Fruit fly (Drosophila melanogaster) whole organism, prepupa: Measurements from ENCODE around the gene CG6163.

Experiments used
- Blimp-1 ChIP-seq: fragments of 200-800 bp; sonication (Bioruptor generic); optimal IDR thresholded peaks from 3 replicates; lab custom pipeline; 2017; ENCODE audit warnings: missing biosample characterization, missing genetic modification characterization, mild to moderate bottlenecking, moderate library complexity, missing genetic modification reagents
- CG10631 ChIP-seq: fragments of 200-800 bp; sonication (Bioruptor generic); optimal IDR thresholded peaks from 2 replicates; lab custom pipeline; 2016; ENCODE audit warnings: missing biosample characterization, missing genetic modification characterization
- CG10669 ChIP-seq: fragments of 200-800 bp; sonication (Bioruptor generic); optimal IDR thresholded peaks from 3 replicates; lab custom pipeline; 2018; ENCODE audit warnings: missing biosample characterization, mild to moderate bottlenecking, missing genetic modification characterization, moderate library complexity
- CG11294 ChIP-seq: fragments of 200-800 bp; sonication (Bioruptor generic); IDR thresholded peaks from 2 replicates; pipeline ENCODE4 v1.3.6; 2022; ENCODE audit warnings: missing biosample characterization, missing genetic modification characterization
- CG11762 ChIP-seq: fragments of 200-800 bp; sonication (Bioruptor generic); optimal IDR thresholded peaks from 3 replicates; lab custom pipeline; 2016; ENCODE audit warnings: missing biosample characterization, missing genetic modification characterization; ENCODE audit not compliant: insufficient read depth
- CG11902 ChIP-seq: fragments of 200-800 bp; sonication (Bioruptor generic); optimal IDR thresholded peaks from 3 replicates; lab custom pipeline; 2016; ENCODE audit warnings: missing biosample characterization, missing genetic modification characterization
- CG15336 ChIP-seq: fragments of 200-800 bp; sonication (Bioruptor generic); IDR thresholded peaks from 2 replicates; pipeline ENCODE4 v1.3.6; 2022; ENCODE audit warnings: missing biosample characterization, missing genetic modification characterization
- CG16779 ChIP-seq: fragments of 200-800 bp; sonication (Bioruptor generic); optimal IDR thresholded peaks from 3 replicates; lab custom pipeline; 2017; ENCODE audit warnings: missing biosample characterization, mild to moderate bottlenecking, missing genetic modification characterization
- CG34406 ChIP-seq: fragments of 200-800 bp; sonication (Bioruptor generic); optimal IDR thresholded peaks from 3 replicates; lab custom pipeline; 2016; ENCODE audit warnings: missing biosample characterization, missing genetic modification characterization
- CG3919 ChIP-seq: fragments of 200-800 bp; sonication (Bioruptor generic); optimal IDR thresholded peaks from 3 replicates; lab custom pipeline; 2016; ENCODE audit warnings: missing biosample characterization, missing genetic modification characterization
- CG6163 ChIP-seq: fragments of 200-800 bp; sonication (Bioruptor generic); IDR thresholded peaks from 3 replicates; pipeline ENCODE4 v1.3.6; 2022; ENCODE audit warnings: missing biosample characterization, missing genetic modification characterization
- CG6276 ChIP-seq: fragments of 200-800 bp; sonication (Bioruptor generic); optimal IDR thresholded peaks from 2 replicates; lab custom pipeline; 2017; ENCODE audit warnings: missing biosample characterization, mild to moderate bottlenecking, missing genetic modification characterization
- CG6792 ChIP-seq: fragments of 200-800 bp; sonication (Bioruptor generic); optimal IDR thresholded peaks from 3 replicates; lab custom pipeline; 2016; ENCODE audit warnings: missing biosample characterization, missing genetic modification characterization
- CG6808 ChIP-seq: fragments of 200-800 bp; sonication (Bioruptor generic); optimal IDR thresholded peaks from 3 replicates; lab custom pipeline; 2017; ENCODE audit warnings: missing biosample characterization, missing genetic modification characterization, mild to moderate bottlenecking, moderate library complexity, missing genetic modification reagents
- CG6854 ChIP-seq: fragments of 200-800 bp; sonication (Bioruptor generic); optimal IDR thresholded peaks from 2 replicates; lab custom pipeline; 2017; ENCODE audit warnings: missing biosample characterization, mild to moderate bottlenecking, missing genetic modification characterization
- CG7368 ChIP-seq: fragments of 200-800 bp; sonication (Bioruptor generic); optimal IDR thresholded peaks from 3 replicates; lab custom pipeline; 2016; ENCODE audit warnings: missing biosample characterization, missing genetic modification characterization
- CG8119 ChIP-seq: fragments of 200-800 bp; sonication (Bioruptor generic); IDR thresholded peaks from 3 replicates; pipeline ENCODE4 v1.3.6; 2022; ENCODE audit warnings: missing biosample characterization, missing genetic modification characterization
- CG8319 ChIP-seq: fragments of 200-800 bp; sonication (Bioruptor generic); optimal IDR thresholded peaks from 3 replicates; lab custom pipeline; 2016; ENCODE audit warnings: missing biosample characterization, missing genetic modification characterization
- CG8632 ChIP-seq: fragments of 200-800 bp; sonication (Bioruptor generic); optimal IDR thresholded peaks from 3 replicates; lab custom pipeline; 2016; ENCODE audit warnings: missing biosample characterization, missing genetic modification characterization
- CG9139 ChIP-seq: fragments of 200-800 bp; sonication (Bioruptor generic); optimal IDR thresholded peaks from 3 replicates; lab custom pipeline; 2017; ENCODE audit warnings: missing biosample characterization, mild to moderate bottlenecking, missing genetic modification characterization
- Eip75B ChIP-seq: fragments of 200-800 bp; sonication (Bioruptor generic); optimal IDR thresholded peaks from 3 replicates; lab custom pipeline; 2016; ENCODE audit warnings: missing biosample characterization, missing genetic modification characterization
- Eip78C ChIP-seq: fragments of 200-800 bp; sonication (Bioruptor generic); peaks from one replicate; lab custom pipeline; 2016; ENCODE audit warnings: missing biosample characterization, missing genetic modification characterization
- Eip93F ChIP-seq: fragments of 200-800 bp; sonication (Bioruptor generic); optimal IDR thresholded peaks from 2 replicates; lab custom pipeline; 2016; ENCODE audit warnings: missing biosample characterization, mild to moderate bottlenecking, missing genetic modification characterization
- Ets21C ChIP-seq: fragments of 200-800 bp; sonication (Bioruptor generic); optimal IDR thresholded peaks from 3 replicates; lab custom pipeline; 2016; ENCODE audit warnings: missing biosample characterization, missing genetic modification characterization
- Ets96B ChIP-seq: fragments of 200-800 bp; optimal IDR thresholded peaks from 2 replicates; lab custom pipeline; 2019; ENCODE audit warnings: missing biosample characterization, mild to moderate bottlenecking, missing genetic modification characterization, moderate library complexity
- Gug ChIP-seq: fragments of 200-800 bp; sonication (Bioruptor generic); IDR thresholded peaks from 2 replicates; pipeline ENCODE4 v1.3.6; 2022; ENCODE audit warnings: missing biosample characterization, missing genetic modification characterization
- Hr38 ChIP-seq: sonication (Bioruptor generic); optimal IDR thresholded peaks from 2 replicates; lab custom pipeline; 2016; ENCODE audit warnings: missing biosample characterization, missing genetic modification characterization
- Hr39 ChIP-seq: fragments of 200-800 bp; sonication (Bioruptor generic); optimal IDR thresholded peaks from 2 replicates; lab custom pipeline; 2016; ENCODE audit warnings: missing biosample characterization, missing genetic modification characterization
- Lpt ChIP-seq: fragments of 200-800 bp; sonication (Bioruptor generic); optimal IDR thresholded peaks from 3 replicates; lab custom pipeline; 2016; ENCODE audit warnings: missing biosample characterization, missing genetic modification characterization
- Met ChIP-seq: fragments of 200-800 bp; sonication (Bioruptor generic); optimal IDR thresholded peaks from 3 replicates; lab custom pipeline; 2016; ENCODE audit warnings: missing biosample characterization, missing genetic modification characterization
- OdsH ChIP-seq: fragments of 200-800 bp; sonication (Bioruptor generic); optimal IDR thresholded peaks from 3 replicates; lab custom pipeline; 2016; ENCODE audit warnings: missing biosample characterization, missing genetic modification characterization
- Smox ChIP-seq: fragments of 200-800 bp; sonication (Bioruptor generic); optimal IDR thresholded peaks from 3 replicates; lab custom pipeline; 2016; ENCODE audit warnings: missing biosample characterization, missing genetic modification characterization
- Sox102F ChIP-seq: fragments of 200-800 bp; sonication (Bioruptor generic); optimal IDR thresholded peaks from 2 replicates; lab custom pipeline; 2016; ENCODE audit warnings: missing biosample characterization, mild to moderate bottlenecking, missing genetic modification characterization
- Sox14 ChIP-seq: fragments of 200-800 bp; sonication (Bioruptor generic); optimal IDR thresholded peaks from 3 replicates; lab custom pipeline; 2016; ENCODE audit warnings: missing biosample characterization, missing genetic modification characterization
- Sox15 ChIP-seq: fragments of 200-800 bp; sonication (Bioruptor generic); optimal IDR thresholded peaks from 3 replicates; lab custom pipeline; 2016; ENCODE audit warnings: missing biosample characterization, missing genetic modification characterization
- achi ChIP-seq: fragments of 200-800 bp; sonication (Bioruptor generic); optimal IDR thresholded peaks from 3 replicates; lab custom pipeline; 2016; ENCODE audit warnings: missing biosample characterization, missing genetic modification characterization
- acj6 ChIP-seq: fragments of 200-800 bp; sonication (Bioruptor generic); optimal IDR thresholded peaks from 3 replicates; lab custom pipeline; 2016; ENCODE audit warnings: missing biosample characterization, missing genetic modification characterization
- dsx ChIP-seq: fragments of 200-800 bp; optimal IDR thresholded peaks from 3 replicates; lab custom pipeline; 2019; ENCODE audit warnings: missing biosample characterization, mild to moderate bottlenecking, missing genetic modification characterization, moderate library complexity; ENCODE audit not compliant: poor library complexity, severe bottlenecking
- eg ChIP-seq: fragments of 200-800 bp; sonication (Bioruptor generic); IDR thresholded peaks from 3 replicates; pipeline ENCODE4 v1.3.6; 2022; ENCODE audit warnings: missing biosample characterization, missing genetic modification characterization
- esn ChIP-seq: fragments of 200-800 bp; sonication (Bioruptor generic); optimal IDR thresholded peaks from 2 replicates; lab custom pipeline; 2016; ENCODE audit warnings: missing biosample characterization, mild to moderate bottlenecking, missing genetic modification characterization, moderate library complexity
- fd85E ChIP-seq: fragments of 200-800 bp; sonication (Bioruptor generic); optimal IDR thresholded peaks from 3 replicates; lab custom pipeline; 2016; ENCODE audit warnings: missing biosample characterization, missing genetic modification characterization
- fkh ChIP-seq: fragments of 200-800 bp; sonication (Bioruptor generic); optimal IDR thresholded peaks from 3 replicates; lab custom pipeline; 2017; ENCODE audit warnings: missing biosample characterization, mild to moderate bottlenecking, missing genetic modification characterization, moderate library complexity
- net ChIP-seq: fragments of 200-800 bp; sonication (Bioruptor generic); optimal IDR thresholded peaks from 3 replicates; lab custom pipeline; 2016; ENCODE audit warnings: missing biosample characterization, missing genetic modification characterization
- pdm3 ChIP-seq: fragments of 200-800 bp; sonication (Bioruptor generic); optimal IDR thresholded peaks from 3 replicates; lab custom pipeline; 2016; ENCODE audit warnings: missing biosample characterization, missing genetic modification characterization
- salr ChIP-seq, 2 experiments: fragments of 200-800 bp; sonication (Bioruptor generic); optimal IDR thresholded peaks; 3 replicates each; lab custom pipeline; 2016 to 2018; ENCODE audit warnings: missing biosample characterization in 2 of 2, missing genetic modification characterization in 2 of 2, mild to moderate bottlenecking in 1 of 2
- ss ChIP-seq, 2 experiments: fragments of 200-800 bp; sonication (Bioruptor generic); optimal IDR thresholded peaks; 2 replicates in 1 of 2; 3 replicates in 1 of 2; lab custom pipeline; 2017 to 2018; ENCODE audit warnings: mild to moderate bottlenecking in 2 of 2, missing biosample characterization in 2 of 2, missing genetic modification characterization in 2 of 2, moderate library complexity in 1 of 2
- svp ChIP-seq: fragments of 200-800 bp; sonication (Bioruptor generic); peaks from one replicate; lab custom pipeline; 2016; ENCODE audit warnings: missing biosample characterization, missing genetic modification characterization
- topi ChIP-seq: fragments of 200-800 bp; sonication (Bioruptor generic); optimal IDR thresholded peaks from 3 replicates; lab custom pipeline; 2016; ENCODE audit warnings: missing biosample characterization, missing genetic modification characterization
- vri ChIP-seq: fragments of 200-800 bp; sonication (Bioruptor generic); optimal IDR thresholded peaks from 3 replicates; lab custom pipeline; 2016; ENCODE audit warnings: missing biosample characterization, mild to moderate bottlenecking, missing genetic modification characterization

Gene CG6163

DNA sequence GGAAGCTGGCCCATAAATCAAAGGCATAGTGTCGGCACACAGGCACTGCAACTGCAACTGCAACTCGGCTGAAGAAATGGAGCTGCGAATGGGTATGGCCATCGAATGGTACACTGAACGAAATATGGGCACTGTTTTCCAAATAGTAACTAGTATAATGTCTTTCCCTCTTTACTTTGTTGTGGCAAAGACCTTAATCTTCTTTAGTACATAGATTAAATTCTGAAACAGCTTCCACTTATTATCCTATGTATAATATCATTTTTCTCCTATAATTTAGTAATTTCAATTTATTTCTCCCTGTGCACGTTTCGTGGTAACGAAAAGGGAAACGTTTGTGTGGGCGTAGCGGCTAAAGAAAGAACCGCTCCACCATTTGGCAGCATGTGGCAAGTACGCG, 10.6 kb upstream of the CG6163 start (continued):
- peak; percentile 68 for TF ChIP-seq dsx (GFP tag; lab: Kevin White, UChicago)
- peak; percentile 46 for TF ChIP-seq topi (GFP tag; lab: Kevin White, UChicago)
- TF ChIP-seq CG8319 (GFP tag; lab: Kevin White, UChicago), result no peak
- TF ChIP-seq Smox (GFP tag; lab: Kevin White, UChicago), result peak; percentile 46
- TF ChIP-seq eg (GFP tag; lab: Robert Waterston, UW), result peak; percentile 54
- TF ChIP-seq Sox102F, result peak; percentile 37
- TF ChIP-seq CG6792 (GFP tag; lab: Kevin White, UChicago), result peak; percentile 27
- TF ChIP-seq Ets21C, result peak; percentile 48
- no peak for TF ChIP-seq CG11902 (GFP tag; lab: Kevin White, UChicago)
- peak; percentile 62 for TF ChIP-seq OdsH
- peak; percentile 6 for TF ChIP-seq fkh (GFP tag; lab: Kevin White, UChicago)
- TF ChIP-seq Met, result peak; percentile 63
- TF ChIP-seq CG9139 (GFP tag; lab: Kevin White, UChicago), result no peak
- TF ChIP-seq CG34406 (GFP tag; lab: Kevin White, UChicago), result peak; percentile 55
- TF ChIP-seq Lpt (GFP tag; lab: Kevin White, UChicago), result peak; percentile 41
- TF ChIP-seq Gug (GFP tag; lab: Robert Waterston, UW), result peak; percentile 41; the same call in 1 of the 2 replicates
- peak; percentile 68 for TF ChIP-seq CG3919 (GFP tag; lab: Kevin White, UChicago)
- peak; percentile 59 to 62 for TF ChIP-seq ss (GFP tag; optimal IDR thresholded peaks at IDR 0.05; lab: Kevin White, UChicago)
- TF ChIP-seq CG10669 (GFP tag; lab: Kevin White, UChicago), result peak; percentile 14
- TF ChIP-seq esn (GFP tag; lab: Kevin White, UChicago), result peak; percentile 65
- TF ChIP-seq CG7368, result no peak
- TF ChIP-seq CG10631 (GFP tag; lab: Kevin White, UChicago), result peak; percentile 72
- TF ChIP-seq salr (GFP tag; optimal IDR thresholded peaks at IDR 0.05; lab: Kevin White, UChicago), result peak in 1 of 2 experiments; percentile 62
- TF ChIP-seq CG8632 (GFP tag; lab: Kevin White, UChicago), result peak; percentile 38
- peak; percentile 59 for TF ChIP-seq CG15336 (GFP tag; lab: Robert Waterston, UW)
- peak; percentile 62 for TF ChIP-seq pdm3
- TF ChIP-seq Eip75B, result peak; percentile 50
- TF ChIP-seq Eip78C (GFP tag; lab: Kevin White, UChicago), result peak; percentile 88
- TF ChIP-seq Sox15, result peak; percentile 3
- no peak for TF ChIP-seq Hr38 (GFP tag; lab: Kevin White, UChicago)
- 0 out of 2 replicates have a peak, but pooled peaks have one; percentile 12 for TF ChIP-seq CG11294
- TF ChIP-seq achi, result peak; percentile 68
- TF ChIP-seq CG11762, result peak; percentile 48
- peak; percentile 81 for TF ChIP-seq svp (GFP tag; lab: Kevin White, UChicago)

DNA sequence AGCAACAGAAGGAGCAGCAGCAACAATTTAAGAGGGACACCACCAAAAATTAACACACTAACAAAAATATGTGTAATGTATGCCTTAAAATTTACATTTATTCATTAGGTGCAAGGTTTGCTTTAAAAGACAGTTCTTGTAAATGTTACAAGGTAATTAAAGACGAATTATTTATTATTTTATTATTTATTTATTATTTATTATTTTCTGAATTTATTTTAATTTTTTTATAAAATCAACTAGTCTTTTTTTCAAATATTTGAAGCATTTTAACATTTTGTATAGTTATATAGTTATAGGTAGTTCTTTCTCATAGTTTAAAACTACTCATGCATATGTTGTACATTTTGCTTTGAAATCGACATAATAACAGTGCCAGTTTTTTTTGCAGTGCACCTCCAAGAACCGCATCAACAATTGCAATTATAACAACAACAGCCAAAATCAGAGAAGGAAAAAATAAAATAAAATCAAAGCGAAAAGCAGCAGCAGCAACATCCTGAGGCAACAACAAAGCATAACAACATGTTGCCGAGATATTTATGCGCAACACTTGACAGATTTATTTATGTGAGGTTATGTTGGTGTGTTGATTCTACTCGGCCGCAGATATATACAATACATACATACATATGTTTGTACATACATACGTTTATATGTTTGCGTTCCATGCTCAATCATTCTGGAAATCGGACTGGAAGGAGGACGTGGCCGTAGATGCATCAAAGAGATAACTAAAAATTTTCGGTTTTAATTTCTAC, 9.3 kb upstream of the CG6163 start:
- TF ChIP-seq CG8119 (GFP tag; lab: Robert Waterston, UW), result peak; percentile 35; the same call in 1 of the 3 replicates
- TF ChIP-seq acj6, result peak; percentile 54
- no peak for TF ChIP-seq salr (GFP tag; optimal IDR thresholded peaks at IDR 0.05; lab: Kevin White, UChicago)
- TF ChIP-seq CG6276 (GFP tag; lab: Kevin White, UChicago), result no peak
- TF ChIP-seq Ets96B (tag; lab: Kevin White, UChicago), result peak; percentile 68
- TF ChIP-seq CG8632 (GFP tag; lab: Kevin White, UChicago), result peak; percentile 62
- peak; percentile 12 for TF ChIP-seq CG6792 (GFP tag; lab: Kevin White, UChicago)
- no peak for TF ChIP-seq CG16779 (tag; lab: Kevin White, UChicago)
- peak; percentile 72 for TF ChIP-seq svp (GFP tag; lab: Kevin White, UChicago)
- peak; percentile 25 for TF ChIP-seq CG7368
- TF ChIP-seq Blimp-1 (GFP tag; lab: Kevin White, UChicago), result peak; percentile 34
- TF ChIP-seq Eip93F (GFP tag; lab: Kevin White, UChicago), result no peak
- peak; percentile 28 for TF ChIP-seq Smox (GFP tag; lab: Kevin White, UChicago)
- TF ChIP-seq Hr39, result peak; percentile 33
- no peak for TF ChIP-seq net (GFP tag; lab: Kevin White, UChicago)
- TF ChIP-seq esn (GFP tag; lab: Kevin White, UChicago), result peak; percentile 72
- peak; percentile 12 for TF ChIP-seq Sox14 (GFP tag; lab: Kevin White, UChicago)
- TF ChIP-seq CG6808 (GFP tag; lab: Kevin White, UChicago), result peak; percentile 57
- no peak for TF ChIP-seq CG6854 (GFP tag; lab: Kevin White, UChicago)
- no peak for TF ChIP-seq CG8319 (GFP tag; lab: Kevin White, UChicago)
- TF ChIP-seq vri (GFP tag; lab: Kevin White, UChicago), result no peak
- TF ChIP-seq Ets21C, result no peak
- TF ChIP-seq CG6163 (GFP tag; lab: Robert Waterston, UW), result peak; percentile 49; the same call in 2 of the 3 replicates
- TF ChIP-seq Sox15, result no peak
- no peak for TF ChIP-seq fd85E (GFP tag; lab: Kevin White, UChicago)
- no peak for TF ChIP-seq Eip75B
- no peak for TF ChIP-seq CG9139 (GFP tag; lab: Kevin White, UChicago)
